Fruit fly (Drosophila melanogaster): ENCODE data around the gene LSm-4.

Gene LSm-4

DNA sequence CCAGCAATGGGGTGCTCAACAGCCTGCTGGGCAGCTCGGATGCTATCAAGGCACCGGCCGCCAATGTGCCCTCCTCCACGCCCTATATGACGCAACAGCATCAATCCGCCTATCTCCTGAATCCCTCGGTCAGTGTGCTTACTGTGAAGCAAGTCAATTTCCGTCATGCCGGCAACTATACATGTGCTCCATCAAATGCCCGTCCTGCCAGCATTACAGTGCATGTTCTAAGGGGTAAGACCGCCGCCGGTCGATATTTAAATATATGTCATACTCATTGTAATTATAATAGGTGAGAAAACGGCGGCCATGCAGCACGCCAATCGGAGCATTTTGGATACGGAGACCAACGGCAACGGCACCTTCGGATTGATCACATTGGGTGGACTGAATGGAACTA, 26.4 kb downstream of the LSm-4 start:
- no peak for TF ChIP-seq noc (tag; optimal IDR thresholded peaks at IDR 0.05)

DNA sequence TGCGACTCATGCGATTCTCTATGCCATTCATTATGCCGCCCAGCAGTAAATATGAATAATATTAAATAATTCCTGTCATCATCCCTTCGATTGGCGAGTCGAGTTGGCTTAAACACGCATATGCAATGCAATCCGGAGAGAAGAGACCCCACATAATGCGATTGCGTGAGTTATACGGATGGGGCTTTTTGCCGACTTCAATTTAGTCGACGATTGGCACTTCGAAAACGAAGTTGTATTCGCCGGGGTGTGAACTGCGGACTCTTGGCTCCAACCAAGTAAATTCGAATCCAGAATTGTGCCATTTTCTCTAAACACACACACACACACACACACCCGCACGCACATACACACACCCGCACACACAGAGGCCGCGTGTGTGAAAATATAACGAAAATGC, 28.7 kb downstream of the LSm-4 start:
- TF ChIP-seq noc (tag; optimal IDR thresholded peaks at IDR 0.05): no peak

DNA sequence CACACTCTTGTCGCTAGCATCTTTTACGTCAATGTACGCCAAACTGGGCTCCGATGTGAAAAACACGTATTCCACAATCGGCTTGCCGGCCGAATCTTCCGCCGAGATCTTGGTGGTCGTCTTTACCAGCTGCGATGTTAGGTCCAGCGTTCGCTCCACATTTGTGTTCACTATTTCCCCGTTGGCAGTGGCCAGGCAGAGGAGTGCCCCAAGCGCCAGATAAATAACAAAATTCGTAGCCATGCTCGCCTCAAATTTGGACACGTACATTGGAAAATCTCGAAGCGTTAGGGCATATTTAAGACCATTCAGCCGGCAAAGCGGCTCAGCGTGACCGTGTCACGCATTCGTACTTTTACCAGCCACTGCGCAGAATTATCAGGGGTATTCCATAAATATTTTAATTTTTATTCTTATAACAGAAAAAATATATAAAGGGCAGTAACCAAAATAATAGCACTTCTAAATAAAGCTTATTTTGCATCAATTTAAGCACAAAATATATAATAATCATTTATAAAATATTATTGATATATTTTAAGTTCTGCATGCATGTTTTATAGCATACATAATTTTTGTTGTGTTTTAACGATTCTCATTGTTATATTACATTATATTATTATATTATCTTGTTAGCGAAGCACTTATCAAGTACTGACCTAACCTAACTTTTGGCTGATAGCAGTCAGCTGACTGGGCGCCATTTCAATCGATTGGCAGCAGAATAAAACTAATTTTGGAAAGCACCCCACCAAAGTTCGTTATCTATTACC, 29.4 kb downstream of the LSm-4 start, which contains the start of the genes CG33303 and dpr19:
Gene CG33303, minus strand, starts transcription at position 294 of the 773 bp plus-strand sequence.
Gene dpr19, plus strand, starts transcription at position 705 of the 773 bp plus-strand sequence.
- peak; percentile 11 for TF ChIP-seq noc (tag; optimal IDR thresholded peaks at IDR 0.05)

DNA sequence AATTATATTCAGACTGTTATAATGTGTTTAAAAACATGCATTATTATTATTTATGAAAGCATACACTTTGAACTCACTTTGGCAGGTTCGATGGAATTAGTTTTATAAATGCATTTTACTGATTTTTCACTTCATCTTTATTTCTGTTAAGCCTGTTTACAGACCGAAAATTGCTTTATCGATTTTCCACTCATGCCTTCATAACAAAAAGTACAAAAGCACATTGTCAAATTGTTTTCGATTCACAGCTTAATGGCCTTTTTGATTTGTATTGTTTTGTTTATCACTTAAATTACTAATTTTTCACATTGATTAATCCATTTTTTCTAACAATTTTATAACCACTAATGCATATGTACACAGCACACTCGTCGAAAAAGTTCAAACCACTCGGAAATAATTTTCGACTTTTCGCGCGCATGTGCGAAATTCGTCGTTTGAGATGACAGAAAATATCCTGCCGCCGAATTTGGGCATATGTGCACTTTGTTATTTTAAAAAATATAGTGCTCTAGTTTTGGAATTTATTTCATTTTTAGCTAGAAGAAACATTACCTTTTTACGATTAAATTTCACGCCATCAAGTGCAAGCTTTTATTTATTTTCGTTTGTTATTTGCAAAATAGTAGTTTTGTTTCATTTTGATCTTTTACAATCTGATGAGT, 31.3 kb downstream of the LSm-4 start, which contains the start of gene rho-5:
Gene rho-5, minus strand, starts transcription at position 296 of the 665 bp plus-strand sequence.
- no peak for TF ChIP-seq noc (tag; optimal IDR thresholded peaks at IDR 0.05)

DNA sequence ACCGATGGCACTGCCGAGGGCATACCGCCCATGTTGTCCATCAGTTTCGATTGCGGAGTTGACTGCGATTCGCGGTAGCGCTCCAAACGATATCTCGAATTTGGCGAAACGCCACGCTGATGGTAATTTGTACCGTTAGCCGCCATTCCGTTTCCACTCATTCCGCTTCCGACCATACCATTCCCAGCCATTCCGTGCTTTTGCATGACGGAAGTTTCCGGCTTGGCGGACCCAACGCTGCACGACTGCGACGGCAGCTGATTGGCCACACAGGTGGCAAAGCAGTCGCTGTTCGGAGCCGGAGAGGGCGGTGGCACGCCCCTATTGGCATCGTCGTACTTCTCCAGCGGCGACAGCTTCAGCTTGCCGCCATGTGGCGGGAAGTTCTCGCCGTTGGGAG, 32.7 kb downstream of the LSm-4 start:
- no peak for TF ChIP-seq noc (tag; optimal IDR thresholded peaks at IDR 0.05)

DNA sequence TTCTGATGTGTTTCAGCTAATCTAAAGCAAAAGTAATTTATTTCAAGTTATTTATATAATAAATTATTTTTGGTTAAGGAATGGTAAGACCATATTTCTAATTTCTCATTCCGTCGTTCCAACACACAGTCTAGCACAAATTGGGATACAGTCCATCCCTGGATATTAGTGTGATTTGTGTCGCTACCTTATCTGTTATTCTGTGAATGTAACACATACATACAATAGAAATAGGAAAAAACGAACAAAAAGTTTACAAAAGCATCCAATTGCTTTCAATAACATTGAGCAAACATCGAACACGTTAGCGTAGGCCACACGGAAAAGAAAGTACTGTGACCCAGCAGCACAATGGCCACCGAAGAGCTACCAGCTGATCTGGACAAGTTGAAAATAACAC, 38.5 kb downstream of the LSm-4 start, which contains the start of gene CG5056:
Gene CG5056, plus strand, starts transcription at position 168 of the 400 bp plus-strand sequence.
- no peak for TF ChIP-seq noc (tag; optimal IDR thresholded peaks at IDR 0.05)

DNA sequence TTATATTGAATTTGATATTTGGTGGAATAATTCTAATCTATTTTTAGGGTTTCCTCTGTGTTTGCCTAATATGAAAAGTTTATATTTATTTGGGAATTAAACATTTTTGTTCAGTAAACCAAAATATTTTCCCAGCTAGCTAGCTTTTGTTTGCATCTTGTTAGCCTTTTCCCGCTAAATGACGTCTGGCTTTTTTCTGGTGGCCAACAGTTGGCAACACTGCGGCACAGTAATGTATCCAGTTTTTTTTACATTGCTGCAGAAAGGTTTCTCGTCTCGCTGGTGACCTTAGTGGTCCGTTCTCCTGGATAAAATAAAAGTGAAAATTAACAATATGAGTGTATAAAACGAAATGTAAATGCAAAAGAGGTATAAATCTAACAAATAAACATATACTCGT, 40.8 kb downstream of the LSm-4 start, which contains the start of gene lft:
Gene lft, plus strand, starts transcription at position 243 of the 400 bp plus-strand sequence.
- TF ChIP-seq noc (tag; optimal IDR thresholded peaks at IDR 0.05): no peak

DNA sequence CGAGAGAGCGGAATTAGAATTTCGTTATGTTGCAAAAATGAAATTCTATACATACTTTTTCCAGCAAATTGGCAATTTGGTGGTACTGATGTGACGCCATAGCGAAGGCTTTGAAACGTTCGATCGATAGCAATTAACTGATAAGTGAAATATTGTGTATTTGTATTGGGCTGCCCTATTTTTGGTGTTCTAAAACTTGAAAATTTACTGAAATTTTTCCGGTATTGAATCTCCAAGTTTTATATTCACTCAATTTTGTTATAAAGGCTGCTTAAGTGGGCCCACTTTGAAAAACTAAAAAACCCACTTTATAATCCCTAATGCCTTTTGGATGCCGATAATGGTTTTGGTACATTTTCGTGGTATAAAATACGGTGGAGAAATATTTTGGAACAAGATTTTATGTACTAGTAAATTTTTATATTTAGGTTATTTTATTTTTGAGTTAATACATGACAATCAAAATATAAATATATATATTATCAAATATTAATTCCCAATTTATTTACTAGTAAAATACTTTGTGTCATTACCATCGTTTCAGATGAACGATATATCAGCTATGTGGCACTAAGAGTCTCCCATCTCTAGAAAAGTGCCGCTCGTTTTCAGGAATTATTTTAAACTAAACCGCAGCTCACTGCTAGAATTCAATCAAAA, 42.5 kb downstream of the LSm-4 start, which contains the start of the genes Cand1 and pim:
Gene Cand1, minus strand, starts transcription at position 300 of the 660 bp plus-strand sequence.
Gene pim, plus strand, starts transcription at position 582 of the 660 bp plus-strand sequence.
- TF ChIP-seq noc (tag; optimal IDR thresholded peaks at IDR 0.05): no peak

DNA sequence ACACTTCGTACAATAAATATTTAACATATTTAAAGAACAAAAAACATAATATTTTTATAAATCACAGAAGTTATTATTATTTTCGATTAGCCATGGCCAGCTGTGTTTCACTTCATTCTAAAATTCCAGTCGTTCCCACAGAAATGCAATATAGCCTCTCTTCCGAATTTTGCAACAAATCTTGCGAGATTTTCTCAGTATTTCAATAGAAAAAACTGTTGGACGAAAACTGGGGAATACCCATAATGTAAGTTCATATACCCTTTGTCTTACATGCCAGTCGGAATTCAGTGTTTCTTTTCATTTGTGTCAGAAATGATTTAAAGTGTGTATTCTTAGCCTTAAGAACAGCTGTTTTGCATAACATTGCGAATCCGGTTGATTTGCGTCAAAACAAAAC, 48.5 kb downstream of the LSm-4 start, which contains the start of the genes CtsL4 and ClpP:
Gene CtsL4, minus strand, starts transcription at position 90 of the 400 bp plus-strand sequence.
Gene ClpP, plus strand, starts transcription at position 288 of the 400 bp plus-strand sequence.
- TF ChIP-seq noc (tag; optimal IDR thresholded peaks at IDR 0.05): no peak

DNA sequence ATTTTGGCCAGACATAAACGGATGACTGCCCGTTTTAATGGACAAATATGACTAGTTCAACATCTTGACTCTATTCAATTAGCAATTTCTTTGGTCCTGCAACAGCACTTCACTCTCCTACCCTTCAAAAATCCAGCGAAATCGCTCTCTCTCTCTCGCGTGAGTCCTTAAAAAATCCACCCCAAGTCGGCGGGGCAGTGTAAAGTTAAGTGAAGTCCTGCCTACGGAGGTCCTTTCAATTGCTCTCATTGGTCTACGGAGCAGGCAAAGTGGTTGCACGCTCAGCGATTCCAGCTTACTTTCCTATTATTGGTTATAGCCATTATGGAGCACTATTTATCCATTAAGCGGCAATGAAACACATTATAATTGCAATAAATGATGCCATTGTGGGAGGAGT, 51.1 kb downstream of the LSm-4 start, which contains the start of gene CG34367:
Gene CG34367, minus strand, starts transcription at position 35 of the 400 bp plus-strand sequence.
- no peak for TF ChIP-seq noc (tag; optimal IDR thresholded peaks at IDR 0.05)
